Worm (Caenorhabditis elegans) whole organism, dauer: Measurements from ENCODE around the gene T21E8.7.

ENCODE experiments used
- unc-62 ChIP-seq: sonication (generic microtip); optimal IDR thresholded peaks from 2 replicates; lab custom pipeline; 2017; ENCODE audit warnings: missing biosample characterization, missing genetic modification reagents, missing genetic modification characterization

The T21E8.7 gene

DNA sequence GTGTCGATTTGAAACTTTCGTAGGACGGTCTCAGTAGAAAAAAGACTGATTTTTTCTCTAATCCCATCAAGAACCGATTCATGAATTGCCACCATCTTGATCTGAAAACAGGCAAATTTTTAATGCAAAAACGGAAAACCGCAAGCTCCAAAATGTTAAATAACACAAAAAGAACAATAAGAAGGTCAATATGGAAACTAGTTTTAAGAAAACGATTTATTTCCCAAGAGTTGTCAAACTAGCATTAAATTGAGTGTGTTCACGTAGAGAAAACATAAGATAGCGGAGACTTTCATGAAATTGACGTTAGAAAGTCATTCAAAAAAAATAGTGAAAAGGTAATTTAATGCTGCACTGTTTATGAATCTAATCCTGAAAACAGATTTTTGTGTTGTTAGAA is 30.7 kb downstream of the T21E8.7 start, which contains the start of gene F47B10.9:
Gene F47B10.9 (minus strand): TSS at position 101 of the 400 bp plus-strand sequence.
- no peak for TF ChIP-seq unc-62 (GFP tag; lab: Kevin White, UChicago)

DNA sequence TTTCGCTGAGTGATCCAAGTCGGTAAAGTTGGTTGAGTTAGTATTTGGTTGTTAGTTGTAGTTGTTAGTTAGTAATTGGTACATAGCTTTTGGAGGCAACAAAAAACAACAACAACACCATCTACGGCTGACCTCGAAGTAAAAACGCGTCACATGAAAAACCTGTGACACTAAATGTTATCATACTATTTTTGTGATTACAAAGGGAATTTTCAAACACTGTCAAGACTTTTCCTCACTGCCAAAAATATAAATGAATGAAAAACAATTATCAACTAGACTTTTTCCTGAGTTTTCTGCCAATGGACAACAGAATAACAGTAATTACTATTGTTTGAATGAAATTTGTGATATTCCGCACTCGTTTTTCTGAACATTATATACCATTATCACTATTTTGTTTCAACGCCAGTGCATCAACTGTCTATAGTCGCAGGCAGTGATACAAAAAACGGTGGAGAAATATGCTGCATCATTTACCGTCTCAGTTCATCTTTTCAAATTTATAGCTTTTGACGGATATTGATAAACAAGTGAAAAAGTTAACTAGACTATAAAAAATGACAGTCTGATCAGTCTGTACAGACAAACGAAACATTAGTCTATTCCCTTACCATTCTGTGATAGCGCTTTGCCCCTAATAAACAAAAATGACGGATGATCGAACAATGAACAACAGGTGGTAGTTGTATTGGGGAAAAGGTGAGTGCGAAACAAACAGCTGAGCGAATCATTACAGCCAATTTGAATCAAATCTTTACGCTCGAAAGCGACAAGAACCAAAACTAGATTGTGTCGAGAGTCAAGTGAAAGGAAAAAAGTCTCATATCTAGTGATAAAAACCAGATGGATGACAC is 31.3 kb downstream of the T21E8.7 start:
- TF ChIP-seq unc-62 (GFP tag; lab: Kevin White, UChicago) = no peak

ce11 chrX:10916194-10916593 is 32.9 kb downstream of the T21E8.7 start:
- TF ChIP-seq unc-62 (GFP tag; lab: Kevin White, UChicago) = no peak

DNA sequence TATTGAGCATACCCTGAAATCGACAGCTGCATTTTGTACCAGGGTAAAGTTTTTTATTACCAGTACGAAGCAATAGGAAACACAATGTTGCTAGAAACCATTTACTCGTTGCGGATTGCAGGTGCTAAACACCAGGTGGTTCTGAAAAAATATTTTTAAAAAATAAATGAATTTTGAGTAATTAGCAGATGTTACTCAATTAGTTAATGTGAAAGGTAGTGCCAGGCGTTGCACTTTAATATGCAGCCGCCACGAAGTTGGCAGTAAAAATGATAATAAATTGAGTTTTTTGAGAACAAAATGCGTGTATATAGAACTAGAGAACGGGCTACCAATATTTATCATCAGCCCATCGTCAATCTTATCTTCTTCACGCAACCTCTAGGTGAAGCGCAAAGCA is 36.3 kb downstream of the T21E8.7 start, which contains the start of gene nstp-9:
Gene nstp-9 (minus strand): TSS at position 101 of the 400 bp plus-strand sequence.
- TF ChIP-seq unc-62 (GFP tag; lab: Kevin White, UChicago) = no peak

DNA sequence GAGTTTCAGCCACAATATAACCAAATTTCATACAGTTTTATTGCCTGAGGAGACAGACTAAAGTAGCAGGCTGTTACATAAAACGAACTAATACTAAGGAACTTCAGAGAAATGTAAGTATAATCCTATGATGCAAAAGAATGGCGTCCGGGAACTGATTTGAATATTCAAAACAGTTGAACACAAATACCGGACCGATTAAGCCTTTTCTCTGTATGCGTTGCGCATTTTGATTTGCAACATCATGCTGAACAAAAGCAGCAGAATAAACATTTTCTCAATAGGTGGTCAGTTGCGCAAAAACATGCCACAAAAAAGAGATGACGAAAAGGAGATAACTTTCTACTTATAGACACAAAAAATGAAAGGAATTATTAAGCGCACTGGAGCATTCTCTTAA is 40.7 kb downstream of the T21E8.7 start:
- no peak for TF ChIP-seq unc-62 (GFP tag; lab: Kevin White, UChicago)

ce11 chrX:10927136-10927535 is 43.8 kb downstream of the T21E8.7 start:
- no peak for TF ChIP-seq unc-62 (GFP tag; lab: Kevin White, UChicago)

ce11 chrX:10928948-10929563 is 45.8 kb downstream of the T21E8.7 start, which contains the start of gene dgn-1:
Gene dgn-1, minus strand, starts transcription at chrX:10928998.
- no peak for TF ChIP-seq unc-62 (GFP tag; lab: Kevin White, UChicago)

DNA sequence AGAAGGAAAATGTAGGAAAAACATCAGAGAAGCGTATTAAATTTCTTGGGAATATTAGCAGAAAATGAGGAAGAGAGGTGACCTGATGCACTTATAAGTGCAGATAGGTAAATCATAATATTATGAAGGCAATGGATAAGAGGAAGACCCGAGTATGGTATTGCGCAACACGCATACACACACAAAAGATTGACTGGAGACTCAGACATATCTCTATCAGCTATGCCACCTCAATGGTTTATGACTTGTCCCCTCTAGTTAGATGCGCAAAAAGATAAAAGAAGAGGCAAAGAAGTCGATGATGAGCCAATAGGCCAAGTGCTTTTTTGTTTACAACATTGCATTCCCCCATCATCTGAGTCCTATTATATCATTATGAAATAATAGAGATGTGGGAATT is 48.8 kb downstream of the T21E8.7 start:
- TF ChIP-seq unc-62 (GFP tag; lab: Kevin White, UChicago) = no peak

ce11 chrX:10933308-10934014 is 50.2 kb downstream of the T21E8.7 start:
- no peak for TF ChIP-seq unc-62 (GFP tag; lab: Kevin White, UChicago)
